Fruit fly (Drosophila melanogaster) whole organism, pupa: Measurements from ENCODE around the gene CG3213.

Experiments
- CG10348 ChIP-seq: fragments of 200-800 bp; sonication (Bioruptor generic); IDR thresholded peaks from 2 replicates; pipeline ENCODE4 v1.3.6; 2022; ENCODE audit warnings: missing biosample characterization, missing genetic modification characterization
- CG12605 ChIP-seq: fragments of 200-800 bp; sonication (Bioruptor generic); IDR thresholded peaks from 2 replicates; pipeline ENCODE4 v1.3.6; 2022; ENCODE audit warnings: missing biosample characterization, missing genetic modification characterization
- CG13204 ChIP-seq: fragments of 200-800 bp; sonication (Bioruptor generic); optimal IDR thresholded peaks from 2 replicates; lab custom pipeline; 2018; ENCODE audit warnings: missing biosample characterization, mild to moderate bottlenecking, missing genetic modification characterization, moderate library complexity
- CG14655 ChIP-seq: fragments of 200-800 bp; sonication (Bioruptor generic); optimal IDR thresholded peaks from 3 replicates; lab custom pipeline; 2017; ENCODE audit warnings: mild to moderate bottlenecking, missing biosample characterization, missing genetic modification reagents, missing genetic modification characterization
- CG15710 ChIP-seq: fragments of 200-800 bp; sonication (Bioruptor generic); optimal IDR thresholded peaks from 2 replicates; lab custom pipeline; 2018; ENCODE audit warnings: missing biosample characterization, mild to moderate bottlenecking, missing genetic modification characterization, moderate library complexity
- CG17806 ChIP-seq: fragments of 200-800 bp; sonication (Bioruptor generic); optimal IDR thresholded peaks from 2 replicates; lab custom pipeline; 2018; ENCODE audit warnings: missing biosample characterization, mild to moderate bottlenecking, missing genetic modification characterization, moderate library complexity
- CG32121 ChIP-seq: fragments of 200-800 bp; sonication (Bioruptor generic); IDR thresholded peaks from 2 replicates; pipeline ENCODE4 v1.3.6; 2022; ENCODE audit warnings: missing biosample characterization, missing genetic modification characterization
- CG34367 ChIP-seq: fragments of 200-800 bp; sonication (Bioruptor generic); optimal IDR thresholded peaks from 2 replicates; lab custom pipeline; 2018; ENCODE audit warnings: missing biosample characterization, mild to moderate bottlenecking, missing genetic modification characterization
- CG4496 ChIP-seq: fragments of 200-800 bp; sonication (Bioruptor generic); IDR thresholded peaks from 3 replicates; pipeline ENCODE4 v1.3.6; 2022; ENCODE audit warnings: missing biosample characterization, missing genetic modification characterization
- CG8159 ChIP-seq: fragments of 200-800 bp; sonication (Bioruptor generic); optimal IDR thresholded peaks from 3 replicates; lab custom pipeline; 2018; ENCODE audit warnings: missing biosample characterization, mild to moderate bottlenecking, missing genetic modification characterization, moderate library complexity
- CG8301 ChIP-seq: fragments of 200-800 bp; sonication (Bioruptor generic); optimal IDR thresholded peaks from 2 replicates; lab custom pipeline; 2018; ENCODE audit warnings: missing biosample characterization, mild to moderate bottlenecking, missing genetic modification characterization
- CG9948 ChIP-seq: fragments of 200-800 bp; sonication (Bioruptor generic); optimal IDR thresholded peaks from 2 replicates; lab custom pipeline; 2018; ENCODE audit warnings: missing biosample characterization, mild to moderate bottlenecking, missing genetic modification characterization, moderate library complexity
- D1 ChIP-seq: fragments of 200-800 bp; sonication (Bioruptor generic); optimal IDR thresholded peaks from 2 replicates; lab custom pipeline; 2018; ENCODE audit warnings: missing biosample characterization, mild to moderate bottlenecking, missing genetic modification characterization, moderate library complexity
- EcR ChIP-seq: fragments of 200-800 bp; sonication (Bioruptor generic); optimal IDR thresholded peaks from 3 replicates; lab custom pipeline; 2019; ENCODE audit warnings: missing biosample characterization, missing genetic modification characterization, mild to moderate bottlenecking, moderate library complexity, missing genetic modification reagents
- Ets98B ChIP-seq: fragments of 200-800 bp; sonication (Bioruptor generic); IDR thresholded peaks from 2 replicates; pipeline ENCODE4 v1.3.6; 2022; ENCODE audit warnings: missing biosample characterization, missing genetic modification characterization
- Pif1A ChIP-seq: fragments of 200-800 bp; sonication (Bioruptor generic); optimal IDR thresholded peaks from 3 replicates; lab custom pipeline; 2016; ENCODE audit warnings: missing biosample characterization, missing genetic modification characterization
- Pif1B ChIP-seq: fragments of 200-800 bp; sonication (Bioruptor generic); optimal IDR thresholded peaks from 3 replicates; lab custom pipeline; 2016; ENCODE audit warnings: missing biosample characterization, missing genetic modification characterization
- Snoo ChIP-seq: fragments of 200-800 bp; sonication (Bioruptor generic); optimal IDR thresholded peaks from 3 replicates; lab custom pipeline; 2017; ENCODE audit warnings: missing biosample characterization, mild to moderate bottlenecking, missing genetic modification characterization, inconsistent platforms
- fd96Ca ChIP-seq: fragments of 200-800 bp; sonication (Bioruptor generic); IDR thresholded peaks from 3 replicates; pipeline ENCODE4 v1.3.6; 2022; ENCODE audit warnings: missing biosample characterization, missing genetic modification characterization
- gl ChIP-seq: fragments of 200-800 bp; sonication (Bioruptor generic); optimal IDR thresholded peaks from 2 replicates; lab custom pipeline; 2018; ENCODE audit warnings: missing biosample characterization, mild to moderate bottlenecking, missing genetic modification characterization
- rn ChIP-seq: fragments of 200-800 bp; sonication (Bioruptor generic); IDR thresholded peaks from 2 replicates; pipeline ENCODE4 v1.3.6; 2022; ENCODE audit warnings: missing biosample characterization, missing genetic modification characterization

CG3213 gene

dm6 chr2L:3482712-3483111 lies 36.7 kb downstream of the CG3213 start:
- TF ChIP-seq D1 (tag; lab: Kevin White, UChicago) = no peak
- TF ChIP-seq CG32121 (GFP tag; lab: Robert Waterston, UW) = peak; percentile 92
- peak; percentile 14 for TF ChIP-seq Pif1A (GFP tag; lab: Kevin White, UChicago)
- TF ChIP-seq CG8159 = peak; percentile 73
- TF ChIP-seq CG34367 (tag; lab: Kevin White, UChicago) = no peak
- peak; percentile 83 for TF ChIP-seq CG4496
- peak; percentile 56 for TF ChIP-seq CG9948
- peak; percentile 80 for TF ChIP-seq CG12605
- TF ChIP-seq Ets98B (GFP tag; lab: Robert Waterston, UW) = peak; percentile 82
- peak; percentile 51; the same call in 1 of the 2 replicates for TF ChIP-seq CG10348 (GFP tag; lab: Robert Waterston, UW)
- TF ChIP-seq EcR (GFP tag; lab: Kevin White, UChicago) = no peak
- peak; percentile 74 for TF ChIP-seq CG14655 (GFP tag; lab: Kevin White, UChicago)
- TF ChIP-seq CG13204 (GFP tag; lab: Kevin White, UChicago) = no peak
- TF ChIP-seq fd96Ca (GFP tag; lab: Robert Waterston, UW) = peak; percentile 60; the same call in 1 of the 3 replicates
- no peak for TF ChIP-seq gl (tag; lab: Kevin White, UChicago)
- no peak for TF ChIP-seq Snoo (tag; lab: Kevin White, UChicago)
- peak; percentile 72 for TF ChIP-seq CG15710 (tag; lab: Kevin White, UChicago)
- TF ChIP-seq CG8301 (tag; lab: Kevin White, UChicago) = peak; percentile 71
- TF ChIP-seq Pif1B (GFP tag; lab: Kevin White, UChicago) = peak; percentile 13
- peak; percentile 54; the same call in 1 of the 2 replicates for TF ChIP-seq rn (GFP tag; lab: Robert Waterston, UW)
- no peak for TF ChIP-seq CG17806 (tag; lab: Kevin White, UChicago)

- TF ChIP-seq CG4496 (peak; percentile 78), CG14655 (GFP tag; lab: Kevin White, UChicago) (peak; percentile 54), CG17806 (tag; lab: Kevin White, UChicago) (no peak), CG32121 (GFP tag; lab: Robert Waterston, UW) (peak; percentile 78), CG10348 (GFP tag; lab: Robert Waterston, UW) (no peak), rn (GFP tag; lab: Robert Waterston, UW) (no peak), Ets98B (GFP tag; lab: Robert Waterston, UW) (peak; percentile 88), CG8159 (peak; percentile 5), Pif1A (GFP tag; lab: Kevin White, UChicago) (peak; percentile 41), CG8301 (tag; lab: Kevin White, UChicago) (peak; percentile 76)
Observed at dm6 chr2L:3482037-3482436, 37.4 kb downstream of the CG3213 start.

DNA sequence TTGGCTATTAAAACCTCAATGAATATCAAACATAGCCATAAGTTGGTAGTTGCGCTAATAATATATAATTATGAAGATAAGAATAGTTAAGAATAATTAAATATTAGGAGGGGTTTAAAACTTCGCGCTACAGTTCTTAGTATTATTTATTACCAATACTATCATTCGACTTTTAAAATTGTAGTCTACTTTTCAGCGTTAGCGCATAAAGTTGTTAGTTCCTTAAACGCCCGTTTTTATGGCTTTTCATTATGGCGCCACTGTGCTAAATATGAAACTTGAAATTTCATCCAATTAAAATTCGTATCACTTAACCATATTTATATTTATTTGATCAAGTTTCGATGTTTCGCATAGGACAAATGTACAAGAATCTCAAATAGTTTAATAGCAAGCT lies 39.0 kb downstream of the CG3213 start:
- TF ChIP-seq CG12605 = no peak
- TF ChIP-seq CG10348 (GFP tag; lab: Robert Waterston, UW) = no peak
- TF ChIP-seq D1 (tag; lab: Kevin White, UChicago) = peak; percentile 41

DNA sequence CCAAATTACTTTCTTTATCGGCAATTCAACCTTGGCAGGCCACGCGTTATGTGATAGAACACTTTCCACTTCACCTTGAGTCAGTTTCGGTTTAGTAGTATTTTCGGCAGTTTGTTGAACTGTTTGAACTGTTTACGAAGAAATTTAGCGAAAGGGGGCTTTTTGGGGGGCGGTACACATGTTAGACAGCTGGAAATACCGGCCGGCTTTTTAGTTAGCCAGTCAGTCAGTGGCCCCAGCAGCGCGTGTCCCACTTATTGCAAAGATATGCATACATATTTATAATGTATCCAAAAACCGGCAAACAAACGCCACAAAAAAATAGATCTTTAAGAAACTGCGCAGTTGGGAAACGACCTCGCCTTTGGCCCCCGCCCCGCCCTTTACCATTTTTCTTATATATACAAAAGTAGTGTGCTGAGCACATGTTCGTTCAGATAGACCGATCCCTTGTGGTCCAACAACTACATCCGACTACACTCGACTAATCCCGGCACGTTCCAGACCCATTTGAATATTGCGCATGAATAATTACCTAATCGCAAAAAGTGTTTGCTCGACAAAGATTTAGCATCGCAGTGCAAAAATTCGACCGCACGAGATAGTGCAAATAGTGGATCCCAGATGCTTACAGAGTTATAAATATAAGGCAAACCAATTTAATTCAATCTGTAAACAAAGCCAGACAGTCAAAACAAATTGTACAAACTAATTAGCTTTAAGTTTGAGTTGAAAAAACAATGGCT lies 39.6 kb downstream of the CG3213 start:
- TF ChIP-seq EcR (GFP tag; lab: Kevin White, UChicago) (peak; percentile 17), Pif1A (GFP tag; lab: Kevin White, UChicago) (no peak)

- TF ChIP-seq rn (GFP tag; lab: Robert Waterston, UW) = no peak
- no peak for TF ChIP-seq CG15710 (tag; lab: Kevin White, UChicago)
- peak; percentile 53 for TF ChIP-seq CG32121 (GFP tag; lab: Robert Waterston, UW)
- peak; percentile 45 for TF ChIP-seq CG13204 (GFP tag; lab: Kevin White, UChicago)
- peak; percentile 12 for TF ChIP-seq CG8301 (tag; lab: Kevin White, UChicago)
- TF ChIP-seq Snoo (tag; lab: Kevin White, UChicago) = peak; percentile 60
- TF ChIP-seq CG34367 (tag; lab: Kevin White, UChicago) = no peak
- peak; percentile 56 for TF ChIP-seq EcR (GFP tag; lab: Kevin White, UChicago)
- peak; percentile 6 for TF ChIP-seq CG8159
- peak; percentile 67; the same call in 2 of the 3 replicates for TF ChIP-seq CG4496
- peak; percentile 54; the same call in 1 of the 2 replicates for TF ChIP-seq Ets98B (GFP tag; lab: Robert Waterston, UW)
- peak; percentile 47 for TF ChIP-seq gl (tag; lab: Kevin White, UChicago)
- TF ChIP-seq fd96Ca (GFP tag; lab: Robert Waterston, UW) = peak; percentile 50; the same call in 1 of the 3 replicates
- TF ChIP-seq CG12605 = 0 out of 2 replicates have a peak, but pooled peaks have one; percentile 27
- TF ChIP-seq Pif1A (GFP tag; lab: Kevin White, UChicago) = peak; percentile 30
- no peak for TF ChIP-seq Pif1B (GFP tag; lab: Kevin White, UChicago)
Observed at dm6 chr2L:3478034-3478880, 41.2 kb downstream of the CG3213 start, which contains the start of gene Thor. Thor (plus strand) TSS chr2L:3478434.
